Worm (Caenorhabditis elegans) whole organism, young adult: Measurements from ENCODE around the gene ada-2.

Experiments used
- B0035.1 ChIP-seq: sonication (generic microtip); optimal IDR thresholded peaks from 2 replicates; lab custom pipeline; 2016; ENCODE audit warnings: missing genetic modification characterization, mild to moderate bottlenecking, missing compliant biosample characterization, missing genotype, missing genetic modification reagents
- F39B2.1 ChIP-seq: fragments of 200-800 bp; sonication (Bioruptor generic); IDR thresholded peaks from 2 replicates; pipeline ENCODE4 v1.3.6; 2022; ENCODE audit warnings: missing genetic modification reagents, missing genetic modification characterization, missing compliant biosample characterization
- F55B11.4 ChIP-seq: sonication (generic microtip); optimal IDR thresholded peaks from 2 replicates; lab custom pipeline; 2016; ENCODE audit warnings: missing compliant biosample characterization, missing genetic modification characterization, borderline replicate concordance; ENCODE audit not compliant: insufficient read depth
- bed-1 ChIP-seq: fragments of 200-800 bp; sonication (Bioruptor generic); IDR thresholded peaks from 2 replicates; pipeline ENCODE4 v1.3.6; 2022; ENCODE audit warnings: missing genetic modification reagents, missing genetic modification characterization, missing compliant biosample characterization
- ceh-27 ChIP-seq: fragments of 200-800 bp; sonication (Bioruptor generic); optimal IDR thresholded peaks from 2 replicates; lab custom pipeline; 2018; ENCODE audit warnings: mild to moderate bottlenecking, missing genetic modification characterization, moderate library complexity, missing compliant biosample characterization
- efl-1 ChIP-seq: fragments of 150-350 bp; optimal IDR thresholded peaks from 2 replicates; lab custom pipeline; 2014; ENCODE audit warnings: missing biosample characterization, missing genetic modification reagents, missing genetic modification characterization
- hlh-26 ChIP-seq: fragments of 200-800 bp; sonication (Bioruptor generic); conservative IDR thresholded peaks from 2 replicates; pipeline ENCODE4 v1.3.6; 2022; ENCODE audit warnings: missing genetic modification reagents, missing genetic modification characterization, missing compliant biosample characterization
- mel-28 ChIP-seq: sonication (generic microtip); optimal IDR thresholded peaks from 2 replicates; lab custom pipeline; 2016; ENCODE audit warnings: borderline replicate concordance, mild to moderate bottlenecking, missing genetic modification characterization, missing compliant biosample characterization
- mxl-1 ChIP-seq: sonication (generic microtip); optimal IDR thresholded peaks from 2 replicates; lab custom pipeline; 2016; ENCODE audit warnings: missing genetic modification characterization, missing compliant biosample characterization
- nfya-1 ChIP-seq: sonication (generic microtip); optimal IDR thresholded peaks from 2 replicates; lab custom pipeline; 2017; ENCODE audit warnings: antibody characterized with exemption, missing compliant biosample characterization, missing genetic modification characterization, borderline replicate concordance; ENCODE audit not compliant: insufficient read depth
- pha-4 ChIP-seq: fragments of 150-350 bp; sonication (generic microtip); optimal IDR thresholded peaks from 2 replicates; lab custom pipeline; 2014; ENCODE audit warnings: missing biosample characterization, missing genetic modification reagents, missing genetic modification characterization

ce11 chrII:7230684-7231083, 21.4 kb upstream of the ada-2 start:
- TF ChIP-seq F39B2.1 (GFP tag; lab: Robert Waterston, UW) (no peak), bed-1 (GFP tag; lab: Robert Waterston, UW) (no peak), hlh-26 (no peak), nfya-1 (tag; lab: Kevin White, UChicago) (no peak), mel-28 (tag; lab: Kevin White, UChicago) (no peak), mxl-1 (no peak), F55B11.4 (tag; lab: Kevin White, UChicago) (no peak), B0035.1 (tag; lab: Kevin White, UChicago) (no peak), pha-4 (tag; lab: Kevin White, UChicago) (no peak), efl-1 (GFP tag; lab: Kevin White, UChicago) (no peak), ceh-27 (no peak)
